Fruit fly (Drosophila melanogaster) whole organism, wandering third instar larva: ENCODE results near the gene CG32573.

Source experiments
- Hr78 ChIP-seq: fragments of >200 bp; optimal IDR thresholded peaks from 2 replicates; lab custom pipeline; 2017; ENCODE audit warnings: missing biosample characterization, missing genetic modification characterization
- Jra ChIP-seq: sonication (Bioruptor generic); optimal IDR thresholded peaks from 2 replicates; lab custom pipeline; 2016; ENCODE audit warnings: missing biosample characterization, missing genetic modification characterization
- dl ChIP-seq, 2 experiments: fragments of 175-275, 200-275 bp in 1 of 2; fragments of 200-275 bp in 1 of 2; sonication (Bioruptor generic); optimal IDR thresholded peaks; lab custom pipeline; 2018; ENCODE audit warnings: mild to moderate bottlenecking in 2 of 2, missing biosample characterization in 2 of 2, missing genetic modification characterization in 2 of 2, moderate library complexity in 2 of 2; ENCODE audit not compliant: partially characterized antibody in 2 of 2, insufficient read depth in 1 of 2
- dmrt93B ChIP-seq: fragments of 200-800 bp; sonication (Bioruptor generic); optimal IDR thresholded peaks from 2 replicates; lab custom pipeline; 2018; ENCODE audit warnings: missing biosample characterization, mild to moderate bottlenecking, missing genetic modification characterization
- psq ChIP-seq: fragments of 200-800 bp; sonication (Bioruptor generic); optimal IDR thresholded peaks from 3 replicates; lab custom pipeline; 2017; ENCODE audit warnings: missing biosample characterization, mild to moderate bottlenecking, missing genetic modification characterization, moderate library complexity

- TF ChIP-seq dl (GFP tag; optimal IDR thresholded peaks at IDR 0.05; lab: Kevin White, UChicago; ENCODE audit: insufficient read depth in 1 of 2, partially characterized antibody in 2 of 2) (no peak), psq (GFP tag; lab: Kevin White, UChicago) (no peak), Jra (GFP tag; lab: Kevin White, UChicago) (no peak), dmrt93B (GFP tag; lab: Kevin White, UChicago) (no peak), Hr78 (GFP tag; lab: Kevin White, UChicago) (no peak)
These were observed 13.4 kb downstream of the CG32573 start, which contains the start of gene CG15865 for dm6 chrX:16664405-16665064.
